Fruit fly (Drosophila melanogaster): ENCODE results near the gene CG15282.

CG15282 gene

DNA sequence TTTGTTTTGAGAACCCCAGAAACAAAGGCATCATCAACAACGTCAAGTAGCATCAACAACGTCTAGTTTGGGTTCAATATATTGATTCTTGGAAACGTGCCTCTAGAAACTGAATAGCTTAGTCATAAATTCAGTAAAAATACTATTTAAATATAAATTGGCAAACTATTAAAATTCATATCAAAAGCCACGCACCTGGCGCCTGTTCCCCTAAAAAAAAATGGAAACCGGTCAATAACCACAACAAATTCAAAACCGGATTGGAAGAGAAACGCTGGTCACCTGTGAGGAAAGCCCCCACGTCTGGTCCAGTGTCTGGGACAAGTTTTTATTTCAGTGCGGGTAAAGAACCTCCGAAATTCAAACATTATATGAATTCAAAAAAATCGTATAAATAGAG, at the start of gene CG15282:
CG15282 (plus strand) TSS at position 227 of the 400 bp plus-strand sequence.
- TF ChIP-seq CG17801 (GFP tag; optimal IDR thresholded peaks at IDR 0.05; ENCODE audit: partially characterized antibody), result no peak

DNA sequence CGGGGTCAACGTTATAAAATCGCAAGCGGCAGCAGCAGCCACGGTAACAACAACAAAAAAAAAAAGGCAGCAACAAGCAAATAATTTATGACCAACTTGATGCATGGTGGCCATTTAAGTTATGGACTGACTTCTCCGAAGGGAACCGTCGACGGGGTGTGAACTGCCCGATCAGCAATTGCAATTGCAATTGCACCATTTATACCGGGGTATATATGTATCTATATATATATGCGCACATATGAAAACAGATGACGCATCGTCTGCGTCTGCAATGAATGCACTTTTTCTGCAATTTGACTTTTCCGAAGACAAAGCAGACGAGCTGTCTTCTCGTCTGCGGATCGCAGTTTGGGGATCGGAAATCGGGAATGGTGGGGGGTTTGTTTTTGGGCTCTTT, 49.1 kb upstream of the CG15282 start:
- TF ChIP-seq CG17801 (GFP tag; optimal IDR thresholded peaks at IDR 0.05; ENCODE audit: partially characterized antibody), result no peak

DNA sequence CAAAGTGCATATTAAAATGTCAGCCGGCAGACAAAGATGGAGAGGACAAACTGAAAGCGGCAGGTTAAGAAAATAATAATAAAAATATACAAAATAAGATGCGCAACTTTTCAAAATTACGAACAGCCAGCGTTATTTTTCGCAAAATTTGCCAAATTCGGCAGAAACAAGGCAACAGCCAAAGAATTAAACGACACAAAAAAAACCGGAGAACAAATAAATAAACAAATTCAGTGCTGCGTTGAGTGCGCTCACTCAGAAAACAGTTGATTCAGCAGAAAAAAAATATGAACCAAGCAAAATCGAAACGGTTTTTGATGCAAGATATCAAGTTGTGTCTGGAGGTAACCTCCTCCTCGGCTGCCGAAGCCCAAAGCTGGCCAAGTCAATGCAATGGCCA, 47.9 kb upstream of the CG15282 start:
- TF ChIP-seq CG17801 (GFP tag; optimal IDR thresholded peaks at IDR 0.05; ENCODE audit: partially characterized antibody), result peak; percentile 3

DNA sequence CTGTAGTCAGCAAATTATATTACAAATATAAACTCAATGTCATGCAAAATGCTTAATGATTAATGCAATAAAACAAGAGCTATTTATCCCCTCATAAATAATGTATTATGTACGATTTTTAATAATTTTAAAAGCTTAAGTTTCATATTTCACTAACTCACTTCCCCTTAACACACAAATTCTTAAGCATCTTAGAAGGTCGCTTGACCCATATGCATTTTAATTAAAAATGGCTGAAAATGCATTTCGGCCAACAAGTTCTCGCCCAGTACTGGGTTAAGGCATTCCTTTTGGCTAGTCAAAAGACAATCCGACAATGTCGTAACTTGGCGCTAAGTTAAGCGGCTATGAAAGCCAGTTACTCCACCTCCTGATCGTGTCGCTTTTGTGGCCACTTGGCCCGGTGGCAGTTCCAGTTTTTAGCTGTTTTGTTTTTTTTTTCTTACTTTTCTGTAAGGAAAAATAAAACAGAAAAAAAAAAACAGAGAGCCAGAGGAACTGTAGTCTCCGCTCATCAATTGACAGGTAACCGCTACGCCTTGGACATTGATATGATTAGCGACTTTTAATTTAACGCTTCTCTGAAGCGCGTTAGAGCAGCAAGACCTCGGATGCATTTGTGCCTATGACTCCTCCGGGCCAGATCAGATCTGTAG, 47.2 kb upstream of the CG15282 start:
- no peak for TF ChIP-seq CG17801 (GFP tag; optimal IDR thresholded peaks at IDR 0.05; ENCODE audit: partially characterized antibody)

DNA sequence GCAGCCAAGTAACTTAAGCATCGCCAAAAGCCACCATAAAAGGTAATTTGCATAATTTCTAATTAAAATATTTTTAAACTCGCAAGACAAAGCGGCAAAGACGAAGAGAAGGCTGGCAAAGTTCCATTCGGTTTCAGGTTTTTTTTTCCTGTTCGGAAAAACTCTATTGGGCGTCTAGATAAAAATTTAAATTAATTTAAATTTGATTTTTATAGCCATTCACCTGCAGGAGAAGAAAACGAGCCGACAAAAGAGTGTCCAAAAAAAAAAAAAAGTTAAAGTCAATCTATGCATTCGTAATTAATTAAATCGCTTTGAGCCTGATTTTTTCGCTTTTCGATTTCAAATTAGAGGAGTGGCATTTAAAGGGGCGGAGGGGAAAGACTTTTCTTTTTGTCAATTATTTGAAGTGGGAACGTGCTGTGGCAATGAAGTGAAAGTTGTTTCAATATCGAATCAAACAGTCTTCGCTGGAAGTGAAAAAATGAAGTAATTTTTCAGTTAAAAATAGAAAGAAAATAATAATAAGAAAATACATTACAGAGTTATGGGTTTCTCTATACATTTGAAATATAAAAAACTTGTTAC, 44.0 kb upstream of the CG15282 start:
- no peak for TF ChIP-seq CG17801 (GFP tag; optimal IDR thresholded peaks at IDR 0.05; ENCODE audit: partially characterized antibody)

DNA sequence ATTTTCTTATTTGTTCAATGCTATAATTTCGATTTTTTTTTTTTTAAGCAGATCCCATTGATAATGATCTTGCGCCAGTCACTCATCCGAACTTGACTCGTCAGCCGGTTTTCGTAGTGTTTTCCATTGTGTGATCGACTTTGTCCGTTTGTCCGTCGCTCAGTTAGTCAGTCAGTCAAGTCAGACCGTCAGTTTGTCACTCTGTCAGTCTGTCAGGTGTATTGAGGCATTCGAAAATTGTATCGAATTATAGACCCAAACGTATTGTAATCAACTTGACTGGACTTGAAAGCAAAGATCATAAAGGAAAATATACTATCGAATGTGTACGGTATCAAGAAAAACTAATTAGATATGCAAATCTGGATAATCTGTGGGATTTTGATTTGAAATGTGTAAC, 43.4 kb upstream of the CG15282 start:
- no peak for TF ChIP-seq CG17801 (GFP tag; optimal IDR thresholded peaks at IDR 0.05; ENCODE audit: partially characterized antibody)

DNA sequence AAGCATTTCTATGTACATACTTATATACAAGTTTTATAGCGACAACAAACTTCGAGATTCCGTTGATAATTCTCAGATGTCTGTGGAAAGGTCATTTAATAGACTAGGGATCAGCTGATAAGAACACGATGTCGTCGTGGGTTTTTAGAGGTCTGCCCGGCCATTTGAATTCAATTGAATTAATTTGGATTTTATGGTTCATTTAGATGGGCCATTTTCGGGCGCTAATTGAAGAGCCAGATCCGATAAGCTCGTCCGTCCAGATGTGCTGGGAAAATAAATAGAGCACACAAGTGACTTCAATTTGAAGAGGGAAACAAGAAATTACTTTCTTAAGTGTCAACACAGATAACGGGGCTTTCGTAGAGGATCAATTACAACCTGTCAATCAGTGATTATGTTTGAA, 38.7 kb upstream of the CG15282 start:
- no peak for TF ChIP-seq CG17801 (GFP tag; optimal IDR thresholded peaks at IDR 0.05; ENCODE audit: partially characterized antibody)

DNA sequence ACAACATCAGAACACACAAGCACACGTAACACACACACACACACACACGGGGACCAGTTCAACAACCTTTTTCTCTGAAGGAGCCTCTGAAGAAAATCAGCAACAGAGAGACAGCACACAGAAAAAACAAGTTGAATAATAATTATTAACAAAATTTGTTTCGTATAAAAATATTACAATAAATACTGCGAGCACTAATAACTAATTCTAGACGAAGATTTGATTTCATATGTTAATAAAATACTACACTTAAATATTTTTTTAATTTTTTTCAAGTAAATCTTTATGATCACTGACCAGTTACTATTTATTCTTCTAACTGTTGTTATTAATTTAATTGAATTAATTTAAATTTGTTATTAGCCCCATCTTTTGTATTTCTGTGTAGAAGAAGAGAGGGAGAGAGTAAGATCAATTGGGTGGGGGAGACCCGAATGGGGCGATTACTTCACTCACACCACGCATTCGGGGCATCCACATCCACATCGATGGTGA, 37.6 kb upstream of the CG15282 start:
- TF ChIP-seq CG17801 (GFP tag; optimal IDR thresholded peaks at IDR 0.05; ENCODE audit: partially characterized antibody), result no peak

DNA sequence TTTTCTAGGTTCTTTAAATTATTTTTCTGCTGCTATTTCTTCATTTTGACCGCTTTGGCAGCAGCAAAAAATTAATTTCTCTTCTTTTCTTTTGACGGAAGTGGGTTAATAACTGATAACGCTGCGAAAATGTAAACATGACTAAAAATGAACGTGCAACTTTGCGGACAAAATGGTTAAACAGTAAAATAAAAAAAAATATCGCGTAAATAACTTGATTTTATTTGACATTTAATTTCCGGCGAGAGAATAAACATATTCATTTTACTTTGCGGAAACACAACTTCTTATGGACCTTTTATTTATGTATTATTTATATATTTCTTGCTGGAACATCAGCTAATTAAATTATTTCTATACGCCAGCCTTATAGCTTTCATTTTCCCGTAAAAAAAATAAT, 35.6 kb upstream of the CG15282 start:
- no peak for TF ChIP-seq CG17801 (GFP tag; optimal IDR thresholded peaks at IDR 0.05; ENCODE audit: partially characterized antibody)

DNA sequence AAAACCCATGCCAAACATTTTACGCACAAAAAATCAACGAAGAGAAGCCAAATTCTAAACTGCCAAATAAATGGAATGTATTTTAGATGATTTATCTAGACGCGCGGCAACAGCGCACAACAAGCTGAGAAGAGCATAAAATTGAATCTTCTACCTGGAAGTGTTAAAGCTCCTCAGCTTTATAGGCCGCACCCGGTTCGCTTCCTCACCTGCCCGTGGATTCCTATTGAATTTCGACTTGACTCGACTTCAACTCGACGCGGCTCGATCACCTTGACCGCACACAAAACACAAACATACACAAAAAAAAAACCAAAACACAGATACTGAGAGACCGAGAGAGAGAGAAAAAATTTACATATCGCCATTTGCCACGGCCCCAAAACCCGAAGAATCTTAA, 32.7 kb upstream of the CG15282 start:
- TF ChIP-seq CG17801 (GFP tag; optimal IDR thresholded peaks at IDR 0.05; ENCODE audit: partially characterized antibody), result no peak

DNA sequence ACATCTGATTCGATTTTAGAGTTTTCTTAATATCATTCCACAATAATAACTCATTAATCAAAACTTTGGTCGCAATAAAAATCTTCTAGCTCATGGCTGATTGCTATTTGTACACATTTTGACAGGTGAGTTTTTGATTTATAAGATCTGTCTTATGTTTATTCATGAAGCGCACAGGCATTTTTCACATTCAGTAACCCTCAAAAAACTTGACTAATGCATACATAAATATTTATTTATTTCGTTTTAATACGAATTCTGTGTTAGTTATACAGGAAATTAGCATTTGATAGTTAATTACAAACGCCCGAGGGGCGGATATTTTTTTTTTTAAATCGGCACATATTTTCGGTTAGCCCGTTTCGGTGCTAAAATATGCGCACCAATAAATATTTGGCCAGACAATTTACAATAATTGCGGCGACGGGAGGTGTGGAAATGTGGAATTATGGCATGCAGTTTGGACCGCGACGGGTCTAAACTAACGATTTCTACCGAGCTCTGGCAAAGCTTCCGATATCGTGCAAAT, 31.8 kb upstream of the CG15282 start:
- no peak for TF ChIP-seq CG17801 (GFP tag; optimal IDR thresholded peaks at IDR 0.05; ENCODE audit: partially characterized antibody)

DNA sequence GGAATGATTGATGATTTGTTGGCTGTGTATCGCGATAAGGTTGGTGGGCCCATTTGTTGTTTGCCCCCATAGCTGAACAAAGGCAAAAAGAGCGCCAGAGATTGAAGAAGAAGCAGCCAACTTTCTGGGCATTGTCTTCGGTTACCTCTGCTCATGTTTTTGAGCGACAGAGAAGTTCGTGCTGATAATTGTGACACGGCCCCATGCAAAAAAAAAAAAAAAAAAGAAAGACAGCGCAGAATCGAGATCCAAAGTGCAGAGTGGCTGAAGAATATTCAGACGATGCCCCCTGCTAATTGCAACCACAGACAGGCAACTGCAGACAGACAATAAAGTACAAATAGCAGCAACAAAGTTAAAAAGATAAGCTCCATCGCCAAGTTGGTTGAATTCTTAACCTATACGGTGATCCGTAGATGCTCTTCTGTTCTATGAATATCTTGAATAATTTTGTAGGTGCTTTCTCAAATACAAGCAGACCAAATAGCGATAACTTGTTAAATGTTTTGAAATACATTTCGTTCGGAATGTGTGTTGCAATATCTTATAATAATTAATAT, 29.9 kb upstream of the CG15282 start:
- no peak for TF ChIP-seq CG17801 (GFP tag; optimal IDR thresholded peaks at IDR 0.05; ENCODE audit: partially characterized antibody)

DNA sequence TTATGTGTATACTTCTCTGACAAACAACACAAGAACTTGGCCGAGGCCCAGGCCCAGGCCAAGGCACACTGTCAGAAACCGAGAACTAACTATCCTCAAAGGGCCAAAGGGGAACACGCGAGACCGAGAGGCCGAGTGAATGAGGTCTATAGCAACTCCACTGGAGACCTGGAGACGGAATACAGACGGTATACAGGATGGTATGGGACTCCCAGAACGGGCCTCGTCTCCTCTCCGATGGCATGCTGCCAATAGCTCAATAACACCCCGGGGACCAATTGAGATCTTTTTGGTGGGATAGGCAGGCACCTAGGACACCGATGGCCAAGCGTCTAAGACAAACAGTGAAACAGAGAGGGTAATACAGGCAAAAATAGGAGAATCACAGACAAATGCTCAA, 28.7 kb upstream of the CG15282 start:
- TF ChIP-seq CG17801 (GFP tag; optimal IDR thresholded peaks at IDR 0.05; ENCODE audit: partially characterized antibody), result no peak

DNA sequence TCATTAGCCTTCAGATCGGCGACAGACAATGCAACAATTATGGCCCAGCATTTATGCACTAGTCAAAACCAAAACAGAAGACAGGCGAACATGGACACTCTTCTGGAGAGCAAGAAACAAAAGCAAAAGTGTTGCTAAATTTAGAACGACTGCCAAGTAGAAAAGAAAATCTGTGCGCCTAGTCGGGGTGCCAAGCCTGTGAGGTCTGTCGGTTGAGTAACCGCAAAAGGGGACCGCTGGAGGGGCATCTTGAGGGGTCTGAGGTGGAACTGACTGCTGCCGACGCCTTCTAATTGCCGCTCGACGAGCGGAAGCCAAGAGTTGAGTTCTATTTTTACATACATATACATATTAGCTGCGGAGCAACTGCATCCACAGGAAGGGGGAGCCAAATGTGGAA, 27.3 kb upstream of the CG15282 start:
- no peak for TF ChIP-seq CG17801 (GFP tag; optimal IDR thresholded peaks at IDR 0.05; ENCODE audit: partially characterized antibody)

DNA sequence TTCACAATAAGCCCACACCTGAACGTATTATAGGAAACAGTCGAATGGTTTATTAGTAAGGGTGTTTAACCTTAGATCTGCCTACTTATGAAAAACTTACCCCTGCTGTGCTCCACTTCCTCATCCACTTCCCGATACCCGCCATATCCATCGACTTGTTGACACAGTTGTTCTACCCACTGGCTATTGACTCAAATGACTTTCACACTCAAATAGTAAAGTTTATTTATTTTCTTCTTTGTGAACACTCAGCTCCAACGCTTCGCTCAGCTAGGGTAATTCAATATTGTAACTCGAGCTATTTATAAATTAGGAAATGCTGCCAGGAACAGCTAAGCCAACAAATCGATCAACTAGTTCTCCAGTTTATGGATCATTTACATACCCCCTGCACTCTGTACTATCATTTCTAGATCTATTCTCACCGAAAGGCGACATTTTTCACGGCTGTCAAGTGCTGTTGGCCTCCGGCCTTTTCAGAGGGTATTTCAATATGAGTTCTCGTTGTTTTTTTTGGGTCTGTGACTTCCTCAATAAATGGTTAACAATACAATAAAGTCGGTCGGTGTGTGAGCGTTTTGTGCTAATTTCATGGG, 26.5 kb upstream of the CG15282 start:
- no peak for TF ChIP-seq CG17801 (GFP tag; optimal IDR thresholded peaks at IDR 0.05; ENCODE audit: partially characterized antibody)

DNA sequence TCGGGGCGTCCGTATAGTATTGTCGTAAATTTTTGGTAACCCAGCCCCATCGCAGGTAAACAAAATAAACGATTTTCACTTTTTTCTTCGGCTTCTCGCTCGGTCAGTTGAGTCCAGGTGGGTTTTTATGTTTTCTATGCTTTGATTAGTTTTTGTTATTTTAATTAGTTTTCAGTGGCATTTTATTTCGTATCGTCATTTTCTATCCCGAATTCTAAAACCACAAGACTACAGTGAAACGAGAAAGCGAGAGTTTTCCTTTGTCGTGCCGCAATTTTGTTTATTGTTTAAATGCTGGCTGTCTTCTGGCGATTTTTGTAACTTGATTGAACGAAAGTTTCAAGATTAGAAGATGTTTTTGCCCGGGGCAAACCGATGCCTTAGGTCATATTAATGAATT, 24.9 kb upstream of the CG15282 start:
- TF ChIP-seq CG17801 (GFP tag; optimal IDR thresholded peaks at IDR 0.05; ENCODE audit: partially characterized antibody), result no peak
